Worm (Caenorhabditis elegans): Measurements from ENCODE around the gene str-164.

str-164 gene

DNA sequence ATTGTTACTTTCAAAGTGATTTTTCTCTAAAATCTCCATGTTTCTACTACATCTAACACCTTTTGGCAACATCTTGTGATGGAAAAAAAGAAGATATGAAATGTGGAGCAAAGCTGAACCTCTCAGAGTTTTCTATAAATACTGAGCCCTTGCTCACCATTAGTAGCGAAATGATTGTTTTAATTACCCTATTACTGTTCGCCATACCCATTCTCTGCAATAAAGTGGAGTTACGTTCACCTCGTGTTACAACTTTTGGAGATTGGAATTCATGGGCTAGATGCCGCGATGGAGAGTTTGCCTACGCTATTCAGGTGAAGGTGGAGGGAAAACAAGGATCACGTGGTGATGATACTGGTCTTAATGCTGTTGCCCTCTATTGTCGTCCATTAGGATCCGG lies 3.3 kb downstream of the str-164 start, which contains the start of gene txt-3:
TSS of gene txt-3 (plus strand) at position 125 of the 400 bp plus-strand sequence.
- TF ChIP-seq unc-62 (GFP tag; optimal IDR thresholded peaks at IDR 0.05 in 1 of 2) (peak in 1 of 2 experiments; percentile 99), unc-62 (tag; optimal IDR thresholded peaks at IDR 0.05) (no peak), dve-1 (tag; optimal IDR thresholded peaks at IDR 0.05; ENCODE audit: insufficient read depth) (no peak)

DNA sequence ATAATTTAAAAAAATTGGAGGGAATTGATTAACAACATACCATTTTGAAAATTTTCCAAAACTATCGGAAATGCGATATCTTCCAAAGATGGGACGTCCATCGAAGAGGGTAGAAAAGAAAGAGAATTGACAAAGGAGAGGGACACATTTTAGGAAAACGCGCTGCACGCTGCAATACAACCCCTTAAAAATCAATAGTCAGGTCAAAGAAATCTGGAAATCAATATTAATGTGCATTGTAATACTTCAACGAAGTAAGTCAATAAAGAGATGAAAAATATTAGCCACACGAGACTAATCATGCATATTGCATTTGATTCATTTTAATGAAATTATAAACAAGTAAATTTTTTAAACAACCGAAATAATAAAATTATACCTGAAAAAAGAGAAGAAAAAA lies 8.9 kb downstream of the str-164 start, which contains the start of gene Y9C9A.13:
TSS of gene Y9C9A.13 (minus strand) at position 101 of the 400 bp plus-strand sequence.
- TF ChIP-seq fos-1 (tag; optimal IDR thresholded peaks at IDR 0.05) (no peak), ama-1 (optimal IDR thresholded peaks at IDR 0.05) (no peak), dmd-6 (GFP tag; IDR thresholded peaks at IDR 0.05) (no peak), unc-130 (GFP tag; optimal IDR thresholded peaks at IDR 0.05) (no peak), fkh-10 (GFP tag; optimal IDR thresholded peaks at IDR 0.05) (no peak), mxl-2 (GFP tag; conservative IDR thresholded peaks at IDR 0.05) (no peak), gei-8 (GFP tag; optimal IDR thresholded peaks at IDR 0.05) (no peak), madf-5 (GFP tag; IDR thresholded peaks at IDR 0.05) (no peak)

DNA sequence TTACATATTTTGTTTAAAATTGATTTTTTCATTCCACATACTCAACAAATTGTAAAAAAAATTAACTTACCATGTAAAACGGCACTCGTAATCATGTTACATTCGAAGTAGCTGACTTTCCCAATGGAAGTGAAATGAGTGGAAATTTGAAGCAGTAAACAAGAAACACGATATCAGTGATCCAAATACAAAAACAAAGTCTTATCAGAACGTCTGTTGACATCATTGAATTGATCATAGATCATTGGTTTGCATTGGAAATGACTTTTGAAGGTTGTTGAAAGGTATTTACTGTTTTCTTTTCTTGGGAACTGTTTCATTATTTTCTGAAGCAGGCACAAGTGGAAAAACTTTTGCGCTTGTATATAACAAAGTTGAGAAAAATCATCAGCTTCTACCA lies 15.5 kb downstream of the str-164 start, which contains the start of gene Y9C9A.16:
TSS of gene Y9C9A.16 (minus strand) at position 131 of the 400 bp plus-strand sequence.
- TF ChIP-seq daf-16 (GFP tag; optimal IDR thresholded peaks at IDR 0.05) (no peak), daf-16 (tag; optimal IDR thresholded peaks at IDR 0.05) (peak; percentile 100), unc-62 (GFP tag; optimal IDR thresholded peaks at IDR 0.05 in 1 of 2) (peak in 1 of 2 experiments; percentile 57), unc-62 (tag; optimal IDR thresholded peaks at IDR 0.05) (no peak), ztf-7 (tag; optimal IDR thresholded peaks at IDR 0.05) (no peak)

DNA sequence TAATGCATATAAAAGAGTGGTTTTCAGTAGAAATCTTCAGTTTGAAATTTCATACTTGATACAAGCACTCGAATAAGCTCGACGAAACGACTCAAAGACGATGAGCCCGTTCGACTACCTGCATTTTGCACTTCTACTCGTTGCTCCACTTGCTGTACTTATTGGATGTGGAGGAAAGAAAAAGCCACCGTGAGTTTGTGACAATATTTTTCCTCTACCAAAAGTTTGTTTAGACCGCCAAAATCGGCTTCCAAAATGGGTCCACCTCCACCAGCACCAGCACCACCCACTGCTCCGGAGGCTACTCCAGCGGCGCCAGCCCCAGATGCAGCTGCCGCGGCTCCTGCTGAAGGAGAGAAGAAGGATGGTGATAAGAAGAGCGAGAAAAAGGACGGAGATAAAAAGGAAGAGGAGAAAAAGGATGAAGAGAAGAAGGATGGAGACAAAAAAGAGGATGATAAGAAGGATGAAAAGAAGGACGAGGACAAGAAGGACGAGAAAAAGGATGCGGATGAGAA lies 16.7 kb downstream of the str-164 start, which contains the start of gene E03H12.5:
TSS of gene E03H12.5 (plus strand) at position 51 of the 518 bp plus-strand sequence.
- TF ChIP-seq lin-39 (tag; optimal IDR thresholded peaks at IDR 0.05) = no peak
- TF ChIP-seq lir-3 (tag; optimal IDR thresholded peaks at IDR 0.05) = no peak
- no peak for TF ChIP-seq D1046.2 (GFP tag; IDR thresholded peaks at IDR 0.05)
- TF ChIP-seq php-3 (GFP tag; IDR thresholded peaks at IDR 0.05) = no peak
- TF ChIP-seq lim-7 (GFP tag; IDR thresholded peaks at IDR 0.05) = no peak
- TF ChIP-seq ztf-7 (tag; optimal IDR thresholded peaks at IDR 0.05) = no peak
- TF ChIP-seq set-16 (GFP tag; IDR thresholded peaks at IDR 0.05) = peak; percentile 91; the same call in 1 of the 2 replicates
- TF ChIP-seq zip-2 (tag; optimal IDR thresholded peaks at IDR 0.05) = no peak
- TF ChIP-seq ceh-20 (GFP tag; IDR thresholded peaks at IDR 0.05) = no peak
- no peak for TF ChIP-seq tag-97 (GFP tag; IDR thresholded peaks at IDR 0.05)
- no peak for TF ChIP-seq daf-19 (GFP tag; conservative IDR thresholded peaks at IDR 0.05)
- no peak for TF ChIP-seq ceh-44 (GFP tag; IDR thresholded peaks at IDR 0.05)
- no peak for TF ChIP-seq lsy-2 (tag; optimal IDR thresholded peaks at IDR 0.05)
- TF ChIP-seq mxl-2 (GFP tag; conservative IDR thresholded peaks at IDR 0.05) = 0 out of 2 replicates have a peak, but pooled peaks have one; percentile 8
- no peak for TF ChIP-seq aly-2 (tag; optimal IDR thresholded peaks at IDR 0.05)
- TF ChIP-seq aha-1 (tag) = no peak
- TF ChIP-seq zag-1 (tag; optimal IDR thresholded peaks at IDR 0.05) = no peak

DNA sequence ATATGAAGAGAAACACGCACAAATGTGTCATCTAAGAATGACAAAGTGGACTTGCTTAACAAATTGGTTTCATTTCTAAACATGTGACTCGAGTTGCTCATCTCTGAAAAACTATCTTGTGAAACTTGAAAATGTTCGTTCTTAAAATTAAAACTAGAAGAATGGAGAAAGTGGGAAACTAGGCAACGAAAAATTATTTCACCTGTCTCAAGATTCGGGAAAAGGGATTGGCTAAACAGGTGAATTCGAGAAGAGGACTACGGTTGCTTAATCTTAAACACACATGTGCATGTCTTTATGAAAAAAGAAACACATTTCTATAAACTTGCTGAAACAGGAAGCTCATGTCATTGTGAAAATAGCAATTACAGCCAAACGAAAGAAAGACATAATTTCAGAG lies 20.5 kb downstream of the str-164 start, which contains the start of gene srz-24:
TSS of gene srz-24 (minus strand) at position 101 of the 400 bp plus-strand sequence.
- no peak for TF ChIP-seq ZK546.5 (tag; optimal IDR thresholded peaks at IDR 0.05)
- no peak for TF ChIP-seq ceh-62 (tag; optimal IDR thresholded peaks at IDR 0.05)
- no peak for TF ChIP-seq mep-1 (tag; optimal IDR thresholded peaks at IDR 0.05)
- no peak for TF ChIP-seq nhr-41 (GFP tag; IDR thresholded peaks at IDR 0.05)
- no peak for TF ChIP-seq mes-2 (tag; optimal IDR thresholded peaks at IDR 0.05; ENCODE audit: poor library complexity, severe bottlenecking)
- TF ChIP-seq nhr-111 (GFP tag; optimal IDR thresholded peaks at IDR 0.05) = no peak
- TF ChIP-seq ceh-44 (GFP tag; IDR thresholded peaks at IDR 0.05) = no peak
- TF ChIP-seq attf-4 (tag; optimal IDR thresholded peaks at IDR 0.05) = no peak
- no peak for TF ChIP-seq ctbp-1 (GFP tag; IDR thresholded peaks at IDR 0.05)
- no peak for TF ChIP-seq jun-1 (tag; optimal IDR thresholded peaks at IDR 0.05)
- TF ChIP-seq ama-1 (optimal IDR thresholded peaks at IDR 0.05) = no peak
- TF ChIP-seq lin-13 (GFP tag; optimal IDR thresholded peaks at IDR 0.05) = no peak
